Fruit fly (Drosophila melanogaster): Measurements from ENCODE around the gene ckd.

ckd gene

DNA sequence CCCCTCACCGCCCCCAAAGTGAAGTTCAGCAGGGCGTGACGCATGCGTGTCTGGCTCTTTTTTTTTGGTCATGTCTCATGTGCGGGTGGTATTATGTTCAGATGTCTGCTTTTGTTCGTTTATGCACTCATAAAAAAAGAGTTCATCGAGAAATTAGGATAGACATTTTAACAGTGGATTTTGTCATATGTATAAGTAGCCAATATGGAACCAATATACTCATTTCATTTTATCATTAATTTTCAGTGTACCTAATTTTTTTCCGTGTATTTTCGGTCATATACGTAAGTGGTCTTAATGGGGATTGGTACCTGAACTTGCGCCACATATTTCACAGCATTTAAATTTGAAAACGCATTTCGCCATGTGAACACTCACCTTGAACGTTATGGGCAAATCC, 42.7 kb downstream of the ckd start (continued):
- TF ChIP-seq CG4318 (GFP tag; optimal IDR thresholded peaks at IDR 0.05), result no peak
- TF ChIP-seq CG11762 (GFP tag; optimal IDR thresholded peaks at IDR 0.05; ENCODE audit: insufficient read depth), result peak; percentile 14
- TF ChIP-seq vri (GFP tag; optimal IDR thresholded peaks at IDR 0.05), result peak; percentile 32
- TF ChIP-seq eg (GFP tag; IDR thresholded peaks at IDR 0.05), result peak; percentile 79
- TF ChIP-seq pdm3 (GFP tag; optimal IDR thresholded peaks at IDR 0.05), result peak; percentile 33
- no peak for TF ChIP-seq salr (GFP tag; optimal IDR thresholded peaks at IDR 0.05)
- peak; percentile 64 for TF ChIP-seq CG3919 (GFP tag; optimal IDR thresholded peaks at IDR 0.05)
- TF ChIP-seq CG6854 (GFP tag; optimal IDR thresholded peaks at IDR 0.05), result no peak
- peak; percentile 59 for TF ChIP-seq CG31627 (GFP tag; optimal IDR thresholded peaks at IDR 0.05)
- TF ChIP-seq achi (GFP tag; optimal IDR thresholded peaks at IDR 0.05), result peak; percentile 37
- peak; percentile 13 for TF ChIP-seq Sox14 (GFP tag; optimal IDR thresholded peaks at IDR 0.05)
- peak; percentile 71 for TF ChIP-seq esn (GFP tag; optimal IDR thresholded peaks at IDR 0.05)
- no peak for TF ChIP-seq fd59A (GFP tag; optimal IDR thresholded peaks at IDR 0.05)
- TF ChIP-seq svp (GFP tag), result peak; percentile 84
- peak; percentile 31 for TF ChIP-seq CG6276 (GFP tag; optimal IDR thresholded peaks at IDR 0.05)
- TF ChIP-seq CG6792 (GFP tag; optimal IDR thresholded peaks at IDR 0.05), result peak; percentile 57
- no peak for TF ChIP-seq CG16779 (tag; optimal IDR thresholded peaks at IDR 0.05)
- peak; percentile 12 for TF ChIP-seq Blimp-1 (GFP tag; optimal IDR thresholded peaks at IDR 0.05)
- peak; percentile 62 for TF ChIP-seq Met (GFP tag; optimal IDR thresholded peaks at IDR 0.05)
- TF ChIP-seq Hr39 (GFP tag; optimal IDR thresholded peaks at IDR 0.05), result peak; percentile 59
- no peak for TF ChIP-seq Eip93F (GFP tag; optimal IDR thresholded peaks at IDR 0.05)
- peak; percentile 67 for TF ChIP-seq lz (GFP tag; optimal IDR thresholded peaks at IDR 0.05)
- no peak for TF ChIP-seq Hr38 (GFP tag; optimal IDR thresholded peaks at IDR 0.05)
- TF ChIP-seq CG6808 (GFP tag; optimal IDR thresholded peaks at IDR 0.05), result no peak
- no peak for TF ChIP-seq CG6163 (GFP tag; IDR thresholded peaks at IDR 0.05)
- TF ChIP-seq CG3032 (tag; optimal IDR thresholded peaks at IDR 0.05), result no peak
- TF ChIP-seq CG15336 (GFP tag; IDR thresholded peaks at IDR 0.05), result peak; percentile 66
- TF ChIP-seq Sox15 (GFP tag; optimal IDR thresholded peaks at IDR 0.05), result no peak
- peak; percentile 47 for TF ChIP-seq CG34406 (GFP tag; optimal IDR thresholded peaks at IDR 0.05)
- peak; percentile 43 for TF ChIP-seq CG32006 (GFP tag; optimal IDR thresholded peaks at IDR 0.05)
- TF ChIP-seq CG8319 (GFP tag; optimal IDR thresholded peaks at IDR 0.05), result no peak
- no peak for TF ChIP-seq CG9139 (GFP tag; optimal IDR thresholded peaks at IDR 0.05)
- TF ChIP-seq CG7368 (GFP tag; optimal IDR thresholded peaks at IDR 0.05), result peak; percentile 42
- TF ChIP-seq net (GFP tag; optimal IDR thresholded peaks at IDR 0.05), result peak; percentile 34
- TF ChIP-seq cyc (GFP tag; optimal IDR thresholded peaks at IDR 0.05), result peak; percentile 78

DNA sequence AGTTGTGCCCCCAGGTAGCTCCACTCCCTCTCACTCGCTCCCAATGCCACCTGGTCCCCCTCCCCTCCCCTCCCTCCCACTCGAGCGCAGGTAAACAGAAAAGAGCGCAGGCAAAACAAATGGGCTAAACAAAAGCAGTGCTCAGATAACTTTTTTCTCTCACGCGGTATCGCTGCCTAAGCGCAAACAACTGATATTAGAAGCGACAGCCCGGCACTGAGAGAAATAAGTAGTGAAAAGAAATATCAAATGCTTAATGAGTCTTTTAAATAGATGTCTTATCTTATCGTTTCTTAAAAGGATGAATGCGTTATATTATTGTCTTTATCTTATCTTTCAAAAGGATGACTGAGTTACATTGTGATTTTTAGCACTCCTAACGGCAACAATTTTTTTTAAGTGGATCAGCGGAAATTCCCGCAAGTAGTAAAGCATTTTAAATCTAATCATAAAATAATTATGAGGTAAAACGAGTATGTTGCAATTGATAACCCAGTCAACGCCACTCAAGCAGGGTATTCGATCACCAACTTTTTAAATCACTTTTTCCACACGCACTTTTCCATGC, 43.6 kb downstream of the ckd start:
- TF ChIP-seq fkh (GFP tag; optimal IDR thresholded peaks at IDR 0.05) (peak; percentile 92), CG6854 (GFP tag; optimal IDR thresholded peaks at IDR 0.05) (no peak), Sox14 (GFP tag; optimal IDR thresholded peaks at IDR 0.05) (peak; percentile 45), CG10669 (GFP tag; optimal IDR thresholded peaks at IDR 0.05) (no peak), esn (GFP tag; optimal IDR thresholded peaks at IDR 0.05) (peak; percentile 13), CG15336 (GFP tag; IDR thresholded peaks at IDR 0.05) (peak; percentile 83), Eip75B (GFP tag; optimal IDR thresholded peaks at IDR 0.05) (peak; percentile 19), CG11294 (GFP tag; IDR thresholded peaks at IDR 0.05) (peak; percentile 43; the same call in 1 of the 2 replicates), Smox (GFP tag; optimal IDR thresholded peaks at IDR 0.05) (peak; percentile 14), Hr4 (GFP tag; optimal IDR thresholded peaks at IDR 0.05) (peak; percentile 80), CG8119 (GFP tag; IDR thresholded peaks at IDR 0.05) (peak; percentile 80), CG4318 (GFP tag; optimal IDR thresholded peaks at IDR 0.05) (peak; percentile 53), CG10631 (GFP tag; optimal IDR thresholded peaks at IDR 0.05) (peak; percentile 29), ss (GFP tag; optimal IDR thresholded peaks at IDR 0.05) (no peak), svp (GFP tag) (peak; percentile 62), spab (GFP tag; optimal IDR thresholded peaks at IDR 0.05) (no peak), Sox102F (GFP tag; optimal IDR thresholded peaks at IDR 0.05) (no peak), lz (GFP tag; optimal IDR thresholded peaks at IDR 0.05) (peak; percentile 17), salr (GFP tag; optimal IDR thresholded peaks at IDR 0.05) (peak in 1 of 2 experiments; percentile 69), pdm3 (GFP tag; optimal IDR thresholded peaks at IDR 0.05) (peak; percentile 52), Hr38 (GFP tag; optimal IDR thresholded peaks at IDR 0.05) (no peak), CG6163 (GFP tag; IDR thresholded peaks at IDR 0.05) (peak; percentile 59; the same call in 2 of the 3 replicates), CG6276 (GFP tag; optimal IDR thresholded peaks at IDR 0.05) (peak; percentile 77), topi (GFP tag; optimal IDR thresholded peaks at IDR 0.05) (peak; percentile 27), Met (GFP tag; optimal IDR thresholded peaks at IDR 0.05) (peak; percentile 32), Gug (GFP tag; IDR thresholded peaks at IDR 0.05) (peak; percentile 59), Eip78C (GFP tag) (peak; percentile 61), CG11902 (GFP tag; optimal IDR thresholded peaks at IDR 0.05) (no peak)
